Fruit fly (Drosophila melanogaster): ENCODE data around the gene Ptpmeg.

The Ptpmeg gene

DNA sequence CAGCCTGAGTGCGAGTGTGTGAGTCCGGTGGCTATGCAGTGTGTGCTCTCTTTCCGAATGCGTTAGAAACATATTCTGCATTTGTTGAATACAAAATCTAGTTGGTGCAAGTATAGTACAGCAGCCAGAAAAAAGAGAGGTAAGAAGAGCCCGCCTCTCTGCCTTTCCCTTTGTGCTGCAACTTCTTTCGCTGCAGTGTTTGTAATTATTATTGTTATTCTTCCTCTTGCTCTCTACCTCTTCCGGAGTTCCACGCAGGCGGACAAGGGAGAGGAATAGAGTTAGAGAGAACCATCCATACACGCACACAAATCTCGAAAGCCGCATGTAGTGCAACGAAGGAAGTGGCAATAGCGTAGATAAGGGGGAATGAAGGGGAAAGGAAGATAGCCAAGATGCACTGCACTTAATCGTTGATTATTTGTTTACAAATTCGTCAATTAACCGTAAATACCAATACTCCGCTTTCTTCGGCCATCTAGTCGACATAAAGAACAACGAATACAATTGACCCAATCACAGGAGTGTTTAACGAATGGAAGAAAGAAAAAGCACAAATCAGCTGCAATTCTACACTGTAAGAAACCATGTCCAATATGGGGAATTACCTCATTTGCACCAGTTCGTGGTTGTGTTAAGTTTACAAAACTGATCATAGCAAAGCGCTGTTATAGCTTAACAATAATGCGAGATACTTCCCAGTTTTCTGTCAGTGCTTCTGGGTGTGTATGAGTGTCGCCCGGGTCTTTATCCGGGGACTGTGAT, 19.9 kb downstream of the Ptpmeg start:
- peak; percentile 56 for TF ChIP-seq CG17801 (GFP tag; optimal IDR thresholded peaks at IDR 0.05; ENCODE audit: partially characterized antibody)

DNA sequence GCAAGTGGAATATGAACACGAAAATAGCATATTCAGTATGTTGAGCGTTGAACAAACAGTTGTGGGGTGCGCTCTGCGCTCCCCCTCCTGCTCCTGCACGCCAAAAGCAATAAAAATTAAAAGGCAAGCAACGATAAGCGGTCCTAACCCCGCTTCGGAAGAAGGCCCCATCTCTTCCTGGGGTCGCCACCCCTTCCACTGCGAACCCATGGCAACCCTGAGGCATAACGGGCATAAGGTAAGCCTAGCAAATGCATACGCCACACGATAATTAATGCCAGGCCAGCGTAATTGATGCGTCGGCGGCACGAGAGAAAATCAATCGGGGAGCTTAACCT, 20.5 kb downstream of the Ptpmeg start:
- no peak for TF ChIP-seq CG17801 (GFP tag; optimal IDR thresholded peaks at IDR 0.05; ENCODE audit: partially characterized antibody)

DNA sequence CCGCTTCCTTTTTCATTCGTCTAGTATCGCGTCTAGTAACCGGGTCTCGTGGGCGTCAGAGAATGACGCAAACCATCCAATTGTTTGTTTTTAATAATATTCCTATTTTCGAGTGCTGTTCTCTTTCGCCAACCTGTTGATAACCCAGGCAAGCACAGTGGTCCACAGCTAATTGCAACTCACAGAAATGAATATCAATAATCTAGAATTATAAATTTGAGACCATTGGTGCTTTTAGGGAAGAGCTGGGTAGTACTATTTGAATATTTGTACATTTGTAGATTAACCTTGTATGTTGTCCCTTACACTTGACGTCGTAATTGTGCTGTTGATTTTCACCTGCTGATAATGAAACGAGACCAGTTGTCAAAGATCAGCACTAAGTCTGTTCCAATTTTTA, 21.9 kb downstream of the Ptpmeg start:
- TF ChIP-seq CG17801 (GFP tag; optimal IDR thresholded peaks at IDR 0.05; ENCODE audit: partially characterized antibody): no peak

DNA sequence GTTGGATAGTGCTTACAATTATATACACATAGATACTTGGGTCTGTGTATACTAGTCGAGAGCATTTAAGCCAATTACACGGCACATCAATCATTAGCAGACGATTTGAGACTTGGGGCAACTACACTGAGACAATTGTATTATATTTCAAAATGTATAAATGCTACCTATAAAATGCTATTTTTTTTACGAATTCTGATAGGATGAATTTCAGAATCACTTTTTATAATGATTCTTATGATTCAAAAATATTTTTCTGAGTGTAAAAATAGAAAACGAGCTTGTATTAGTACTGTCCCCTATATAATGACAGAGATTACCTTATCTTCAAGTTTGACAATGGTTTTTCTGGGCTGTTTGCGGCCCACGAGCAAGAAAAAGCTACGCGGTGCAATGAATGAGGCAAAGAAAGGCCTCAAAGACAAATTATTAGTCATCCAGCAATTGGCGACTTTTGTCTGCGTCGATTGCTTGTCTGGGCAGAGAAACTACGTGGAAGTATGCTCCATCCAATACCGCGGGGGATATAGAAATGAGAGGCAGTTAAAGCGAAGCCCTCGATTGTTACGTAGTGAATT, 22.8 kb downstream of the Ptpmeg start:
- TF ChIP-seq CG17801 (GFP tag; optimal IDR thresholded peaks at IDR 0.05; ENCODE audit: partially characterized antibody): peak; percentile 82

DNA sequence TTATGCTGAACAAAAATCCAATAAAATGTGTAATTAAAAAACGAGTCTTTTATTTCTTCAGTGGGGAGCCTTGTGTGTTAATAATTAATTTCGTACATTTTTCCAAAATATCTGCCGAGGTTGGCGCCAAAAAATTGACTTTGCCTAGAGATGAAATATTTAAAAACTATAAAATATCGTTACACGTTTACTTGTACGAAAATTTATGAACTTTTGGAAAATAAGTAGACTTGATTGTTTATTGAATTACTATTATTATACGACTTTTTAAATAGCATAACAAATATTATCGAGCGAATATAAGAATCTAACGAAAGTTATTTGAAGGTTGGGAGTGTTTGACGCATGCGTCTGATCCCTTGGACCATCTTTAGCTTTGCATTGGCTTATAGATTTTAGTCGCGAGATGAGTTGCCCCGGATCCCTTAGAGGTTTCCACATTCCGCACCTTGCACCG, 28.1 kb downstream of the Ptpmeg start, which contains the start of gene CG1231:
Gene CG1231, plus strand, starts transcription at position 407 of the 457 bp plus-strand sequence.
- no peak for TF ChIP-seq CG17801 (GFP tag; optimal IDR thresholded peaks at IDR 0.05; ENCODE audit: partially characterized antibody)

DNA sequence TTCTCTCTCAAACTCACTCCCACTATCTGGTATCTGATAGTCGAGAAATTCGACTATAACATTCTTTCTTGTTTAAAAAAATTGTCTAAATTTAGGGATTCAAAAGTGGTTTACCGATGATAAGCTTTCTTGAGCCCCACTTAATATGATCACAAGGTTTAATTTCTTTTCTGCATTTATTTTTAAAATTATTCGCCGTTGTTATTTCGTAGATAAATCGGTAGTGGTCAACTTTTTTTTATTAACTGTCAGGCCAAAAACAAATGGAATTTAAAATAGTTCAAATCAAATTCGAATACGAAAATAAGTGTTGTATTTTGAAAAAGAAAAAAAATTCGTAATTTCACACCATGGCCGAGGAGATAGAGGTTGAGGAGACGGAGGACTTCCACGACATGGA, 29.8 kb downstream of the Ptpmeg start, which contains the start of gene Roc1b:
Gene Roc1b, plus strand, starts transcription at position 301 of the 400 bp plus-strand sequence.
- TF ChIP-seq CG17801 (GFP tag; optimal IDR thresholded peaks at IDR 0.05; ENCODE audit: partially characterized antibody): no peak

DNA sequence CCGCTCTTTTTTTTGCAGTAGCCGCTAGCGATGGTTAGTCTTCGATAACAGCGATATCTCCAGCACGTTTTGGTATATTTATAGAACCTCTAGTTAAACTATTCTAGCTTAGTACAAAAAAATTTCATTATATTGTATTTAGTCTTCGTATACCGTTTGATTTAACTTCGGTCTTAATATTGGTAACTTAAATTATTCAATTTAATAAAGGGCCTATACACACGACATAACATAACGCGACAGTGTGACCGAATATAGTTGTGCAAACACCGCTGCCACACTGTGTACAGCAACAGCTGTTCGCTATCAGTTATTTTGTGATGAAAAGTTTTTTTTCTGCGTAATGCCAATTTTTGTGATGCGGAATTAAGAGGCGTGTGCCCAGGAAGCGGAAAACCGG, 33.3 kb downstream of the Ptpmeg start, which contains the start of the genes Cdc5 and CG1233:
Gene Cdc5, minus strand, starts transcription at position 183 of the 400 bp plus-strand sequence.
Gene CG1233, plus strand, starts transcription at position 272 of the 400 bp plus-strand sequence.
- peak; percentile 76 for TF ChIP-seq CG17801 (GFP tag; optimal IDR thresholded peaks at IDR 0.05; ENCODE audit: partially characterized antibody)

DNA sequence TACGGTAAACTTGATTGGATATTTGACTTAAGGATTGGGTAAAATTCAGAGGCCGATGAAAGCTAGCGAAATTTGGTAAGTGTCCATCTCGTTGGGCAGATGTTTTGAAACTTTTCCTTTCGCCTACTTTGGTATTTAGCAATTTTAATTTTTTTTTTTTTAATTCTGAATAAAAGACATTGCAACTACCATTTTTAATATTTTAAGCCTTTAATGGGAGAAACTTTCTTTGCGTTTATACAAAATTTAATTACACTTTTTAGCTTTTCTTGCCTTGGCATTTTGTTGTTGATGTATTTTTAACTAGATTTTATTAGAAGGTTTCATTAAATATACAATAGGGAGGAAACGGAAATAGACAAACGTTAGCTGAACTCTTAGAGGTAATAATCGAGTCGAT, 38.4 kb downstream of the Ptpmeg start, which contains the start of gene CG13884:
Gene CG13884, minus strand, starts transcription at position 101 of the 400 bp plus-strand sequence.
- no peak for TF ChIP-seq CG17801 (GFP tag; optimal IDR thresholded peaks at IDR 0.05; ENCODE audit: partially characterized antibody)

DNA sequence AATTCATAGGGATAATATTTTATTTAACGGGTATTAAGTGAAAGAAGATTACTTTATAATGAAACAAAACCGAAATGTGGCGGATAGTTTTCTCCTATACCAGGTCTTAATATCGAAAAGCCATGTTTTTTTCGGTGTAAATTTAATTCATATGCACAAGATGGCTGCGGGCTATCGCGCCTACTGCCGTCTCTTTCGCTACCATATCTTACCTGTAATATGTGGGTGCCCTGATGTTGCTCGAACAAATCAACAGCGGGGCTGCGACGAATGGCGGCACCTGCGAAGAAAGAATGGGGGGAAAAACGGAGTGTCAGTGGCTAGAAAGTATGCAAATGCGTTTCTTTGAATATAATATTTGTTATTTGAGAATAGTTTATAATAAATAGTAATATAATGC, 43.3 kb downstream of the Ptpmeg start:
- TF ChIP-seq CG17801 (GFP tag; optimal IDR thresholded peaks at IDR 0.05; ENCODE audit: partially characterized antibody): no peak

DNA sequence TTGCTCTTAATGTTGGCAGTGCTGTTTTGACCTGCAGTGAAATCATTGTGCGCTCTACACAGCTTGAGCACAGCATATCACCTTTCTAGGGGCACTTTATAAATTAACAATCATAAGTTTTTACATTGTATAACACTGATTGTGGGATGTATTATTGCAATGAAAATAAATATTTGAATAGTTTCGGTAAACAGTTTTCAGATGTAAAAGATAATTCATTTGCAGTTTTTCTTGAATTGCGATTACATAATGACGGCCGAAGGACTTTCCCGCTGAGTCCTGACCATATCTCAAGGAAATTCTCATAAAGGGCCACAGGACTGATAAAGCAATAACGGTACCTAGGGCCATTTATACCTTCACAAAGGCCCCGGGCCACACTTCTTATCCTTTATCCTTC, 46.7 kb downstream of the Ptpmeg start:
- no peak for TF ChIP-seq CG17801 (GFP tag; optimal IDR thresholded peaks at IDR 0.05; ENCODE audit: partially characterized antibody)

DNA sequence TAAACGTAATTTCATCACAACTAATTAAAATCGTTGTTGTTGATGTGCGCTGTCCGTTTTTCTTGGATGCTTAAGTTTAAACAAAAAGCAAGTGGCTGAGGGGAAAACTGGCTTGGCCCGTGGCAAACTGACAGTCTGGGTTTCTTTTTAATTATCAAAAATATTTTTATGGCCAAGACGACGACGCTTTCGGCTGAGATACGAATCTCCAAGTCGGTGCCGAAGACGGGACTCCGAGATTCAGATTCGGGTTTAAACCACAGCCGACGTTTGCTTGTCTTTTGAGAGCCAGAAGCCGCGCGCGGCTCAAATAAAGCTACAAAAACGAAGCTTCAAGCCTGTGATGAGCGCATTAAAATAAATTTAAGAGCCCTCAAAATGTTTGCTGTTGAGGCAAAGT, 47.8 kb downstream of the Ptpmeg start:
- TF ChIP-seq CG17801 (GFP tag; optimal IDR thresholded peaks at IDR 0.05; ENCODE audit: partially characterized antibody): no peak

DNA sequence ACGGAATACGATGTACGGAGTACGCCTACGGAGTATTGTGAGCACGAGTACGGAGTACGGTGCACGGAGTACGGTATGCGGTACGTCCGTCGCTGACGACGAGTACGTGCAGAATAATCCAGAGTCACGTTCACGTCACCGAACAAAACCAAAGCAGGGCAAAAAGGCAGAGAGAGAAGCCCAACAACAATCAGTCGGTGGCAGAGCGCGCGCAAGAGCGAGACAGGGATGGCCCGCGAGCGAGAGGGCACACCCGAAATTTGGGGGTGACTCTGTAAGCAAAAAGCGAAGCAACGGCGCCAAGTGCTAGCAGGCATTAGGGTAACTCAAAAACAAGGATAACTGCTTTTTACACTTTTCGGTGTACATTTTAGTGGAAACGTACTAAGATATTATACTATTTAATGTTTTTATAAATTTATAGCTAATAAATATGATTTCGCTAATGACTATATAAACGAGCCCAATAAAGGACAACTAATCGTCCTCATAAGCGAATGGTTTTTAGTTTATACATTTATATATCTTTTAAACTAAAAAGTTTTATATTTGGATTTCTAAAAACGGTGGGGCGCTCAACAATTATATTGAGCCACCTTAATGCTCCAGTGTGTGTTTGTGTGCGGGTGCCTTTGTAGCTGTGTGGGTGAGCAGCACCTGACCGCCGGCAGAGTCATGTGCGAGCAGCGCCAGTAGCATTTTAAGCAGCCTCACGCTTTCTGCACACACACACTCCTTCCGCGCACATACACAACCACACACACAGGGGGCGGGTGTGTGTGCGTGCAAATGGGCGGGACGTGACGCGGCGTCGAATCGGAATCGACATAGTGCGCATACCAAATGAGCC, 49.5 kb downstream of the Ptpmeg start:
- no peak for TF ChIP-seq CG17801 (GFP tag; optimal IDR thresholded peaks at IDR 0.05; ENCODE audit: partially characterized antibody)

DNA sequence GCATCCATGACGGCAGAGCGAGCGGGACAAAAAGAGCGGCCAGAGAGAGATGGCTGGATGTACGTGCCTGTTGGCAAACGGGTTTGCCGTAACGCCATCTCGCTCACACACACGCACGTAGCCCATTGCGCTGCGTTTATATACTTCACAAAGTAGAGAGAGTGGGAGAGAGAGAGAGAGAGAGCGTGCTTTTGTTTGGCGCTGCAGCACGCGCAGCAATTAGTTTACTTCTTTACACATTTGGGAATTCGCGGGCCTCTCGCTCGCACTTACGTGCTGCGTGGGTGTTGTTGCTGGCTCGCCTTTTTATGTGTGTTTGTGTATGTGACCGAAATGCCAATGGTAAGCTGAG, 50.2 kb downstream of the Ptpmeg start:
- TF ChIP-seq CG17801 (GFP tag; optimal IDR thresholded peaks at IDR 0.05; ENCODE audit: partially characterized antibody): no peak

DNA sequence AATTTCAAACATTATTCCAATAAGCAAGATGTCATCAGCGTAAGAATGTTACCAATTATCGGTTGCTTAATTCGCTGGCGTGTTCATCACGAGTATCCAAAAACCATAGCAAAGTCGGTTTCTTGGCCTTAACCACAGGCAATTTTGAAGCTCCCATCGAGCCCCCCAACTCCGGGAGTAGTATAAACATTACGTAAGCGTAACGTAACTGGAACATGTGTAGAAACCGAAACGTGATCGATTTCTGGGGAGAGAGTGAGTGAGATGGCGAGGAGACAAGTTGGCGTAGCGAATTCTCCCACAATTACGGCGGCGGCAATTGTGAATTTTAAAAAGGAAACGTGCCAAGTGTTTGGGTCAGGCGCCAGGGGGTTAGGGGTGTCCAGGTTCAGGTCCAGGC, 51.0 kb downstream of the Ptpmeg start:
- TF ChIP-seq CG17801 (GFP tag; optimal IDR thresholded peaks at IDR 0.05; ENCODE audit: partially characterized antibody): no peak

DNA sequence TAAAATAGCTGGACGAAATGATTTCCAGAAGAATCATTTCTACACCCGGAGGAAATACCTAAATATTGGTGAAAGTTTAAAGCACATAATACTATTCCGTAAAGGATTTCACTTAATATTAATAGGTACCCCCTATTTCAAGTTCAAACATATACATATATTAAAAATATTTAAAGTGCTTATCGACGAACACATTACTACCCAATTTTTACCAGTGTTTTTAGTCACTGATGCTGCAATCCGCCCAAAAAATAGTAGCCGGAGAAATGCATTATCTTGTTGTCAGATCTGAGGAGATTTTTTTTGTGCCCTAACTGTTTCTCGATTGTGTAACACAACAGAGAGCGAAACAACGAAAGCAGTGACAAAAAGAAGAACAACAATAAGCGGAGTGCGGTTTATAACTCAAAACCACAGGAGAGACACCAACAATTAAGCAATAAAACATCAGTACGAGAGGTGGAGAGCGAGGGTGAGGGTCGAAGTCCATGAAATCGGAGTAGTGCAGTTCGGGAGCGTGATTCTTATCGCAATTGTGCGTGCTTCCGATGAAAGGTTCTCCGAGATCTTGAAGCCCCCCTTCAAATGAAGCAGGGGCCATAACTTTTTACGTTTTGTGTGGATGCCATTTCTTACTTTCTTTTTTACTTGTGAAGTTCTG, 53.1 kb downstream of the Ptpmeg start:
- TF ChIP-seq CG17801 (GFP tag; optimal IDR thresholded peaks at IDR 0.05; ENCODE audit: partially characterized antibody): peak; percentile 66

Data from ovary, adult (tissue).